Worm (Caenorhabditis elegans): ENCODE measurements around the gene igcm-2.

Gene igcm-2

ce11 chrX:6416357-6417087 is 25.1 kb upstream of the igcm-2 start, which contains the start of gene T22E5.6:
TSS of gene T22E5.6 (minus strand) at chrX:6416407.
- TF ChIP-seq unc-62 (GFP tag; optimal IDR thresholded peaks at IDR 0.05 in 1 of 2) (peak in 1 of 2 experiments; percentile 6), unc-62 (tag; optimal IDR thresholded peaks at IDR 0.05) (no peak), nhr-28 (tag; optimal IDR thresholded peaks at IDR 0.05) (peak; percentile 22), lin-1 (GFP tag; IDR thresholded peaks at IDR 0.05) (no peak)

- TF ChIP-seq aha-1 (tag) (no peak), D1046.2 (GFP tag; IDR thresholded peaks at IDR 0.05) (no peak), zfp-2 (tag; optimal IDR thresholded peaks at IDR 0.05) (no peak), dpl-1 (GFP tag; optimal IDR thresholded peaks at IDR 0.05) (no peak), unc-39 (tag; optimal IDR thresholded peaks at IDR 0.05) (no peak), unc-62 (GFP tag; optimal IDR thresholded peaks at IDR 0.05 in 1 of 2) (peak in 1 of 2 experiments; percentile 56), unc-62 (tag; optimal IDR thresholded peaks at IDR 0.05) (no peak), snpc-4 (tag; optimal IDR thresholded peaks at IDR 0.05) (no peak), pqm-1 (tag; optimal IDR thresholded peaks at IDR 0.05) (no peak), R02D3.7 (tag; optimal IDR thresholded peaks at IDR 0.05) (no peak), ceh-20 (GFP tag; IDR thresholded peaks at IDR 0.05) (peak; percentile 66; the same call in 1 of the 2 replicates), madf-9 (GFP tag; conservative IDR thresholded peaks at IDR 0.05) (no peak), gei-8 (GFP tag; optimal IDR thresholded peaks at IDR 0.05) (no peak), mdl-1 (tag; optimal IDR thresholded peaks at IDR 0.05) (no peak)
Measured at ce11 chrX:6413583-6413982, 22.2 kb upstream of the igcm-2 start.

- TF ChIP-seq F10B5.3 (tag; optimal IDR thresholded peaks at IDR 0.05) (no peak), lir-3 (tag; optimal IDR thresholded peaks at IDR 0.05) (no peak), aha-1 (tag) (no peak), ama-1 (optimal IDR thresholded peaks at IDR 0.05) (no peak)
Measured at ce11 chrX:6412575-6412974, 21.2 kb upstream of the igcm-2 start, which contains the start of gene T22E5.1. TSS of gene T22E5.1 (plus strand) at chrX:6412875.

ce11 chrX:6410177-6410765 is 18.9 kb upstream of the igcm-2 start, which contains the start of gene mup-2:
TSS of gene mup-2 (minus strand) at chrX:6410227.
- peak in 1 of 2 experiments; percentile 93 for TF ChIP-seq daf-16 (GFP tag; optimal IDR thresholded peaks at IDR 0.05)
- no peak for TF ChIP-seq daf-16 (tag; optimal IDR thresholded peaks at IDR 0.05)
- no peak for TF ChIP-seq pha-4 (GFP tag; IDR thresholded peaks at IDR 0.05)
- no peak for TF ChIP-seq pha-4 (tag; optimal IDR thresholded peaks at IDR 0.05)
- TF ChIP-seq mdl-1 (tag; optimal IDR thresholded peaks at IDR 0.05) = peak in 1 of 2 experiments; percentile 19
- no peak for TF ChIP-seq tra-1 (GFP tag; IDR thresholded peaks at IDR 0.05)
- peak; percentile 60 for TF ChIP-seq nhr-11 (tag; optimal IDR thresholded peaks at IDR 0.05)
- peak; percentile 12; the same call in 1 of the 2 replicates for TF ChIP-seq dmd-6 (GFP tag; IDR thresholded peaks at IDR 0.05)
- TF ChIP-seq hlh-11 (tag; optimal IDR thresholded peaks at IDR 0.05) = peak; percentile 74
- TF ChIP-seq egl-43 (GFP tag; IDR thresholded peaks at IDR 0.05) = no peak
- peak; percentile 61; the same call in 1 of the 2 replicates for TF ChIP-seq ctbp-1 (GFP tag; IDR thresholded peaks at IDR 0.05)
- TF ChIP-seq mxl-3 (GFP tag; optimal IDR thresholded peaks at IDR 0.05) = peak; percentile 12

- peak; percentile 73 for TF ChIP-seq set-16 (GFP tag; IDR thresholded peaks at IDR 0.05)
- TF ChIP-seq rbr-2 (tag; optimal IDR thresholded peaks at IDR 0.05) = no peak
- TF ChIP-seq T20F7.1 (GFP tag; optimal IDR thresholded peaks at IDR 0.05) = no peak
Measured at ce11 chrX:6408713-6409112, 17.3 kb upstream of the igcm-2 start.
